Worm (Caenorhabditis elegans): ENCODE measurements around the gene got-2.2.

The got-2.2 gene

ce11 chrX:6263194-6263698 lies 22.5 kb downstream of the got-2.2 start, which contains the start of gene W05H9.4 (continued):
- TF ChIP-seq tbx-8 (GFP tag; optimal IDR thresholded peaks at IDR 0.05): no peak
- peak; percentile 2 for TF ChIP-seq ztf-11 (tag; optimal IDR thresholded peaks at IDR 0.05)
- no peak for TF ChIP-seq blmp-1 (tag; optimal IDR thresholded peaks at IDR 0.05)
- TF ChIP-seq unc-39 (tag; optimal IDR thresholded peaks at IDR 0.05): no peak
- TF ChIP-seq ham-2 (GFP tag; optimal IDR thresholded peaks at IDR 0.05): peak; percentile 20
- TF ChIP-seq elt-3 (tag; optimal IDR thresholded peaks at IDR 0.05): no peak
- no peak for TF ChIP-seq nhr-237 (tag; optimal IDR thresholded peaks at IDR 0.05)
- TF ChIP-seq drap-1 (GFP tag; optimal IDR thresholded peaks at IDR 0.05): no peak

- TF ChIP-seq zip-8 (tag; optimal IDR thresholded peaks at IDR 0.05) (no peak), lin-32 (GFP tag; optimal IDR thresholded peaks at IDR 0.05) (no peak), sem-2 (GFP tag; optimal IDR thresholded peaks at IDR 0.05) (no peak), drap-1 (GFP tag; optimal IDR thresholded peaks at IDR 0.05) (no peak), ceh-83 (GFP tag; optimal IDR thresholded peaks at IDR 0.05) (no peak), elt-3 (tag; optimal IDR thresholded peaks at IDR 0.05) (no peak)
Observed at ce11 chrX:6266739-6267138, 26.0 kb downstream of the got-2.2 start, which contains the start of gene W05H9.2. Gene W05H9.2 (plus strand): TSS chrX:6267039.

DNA sequence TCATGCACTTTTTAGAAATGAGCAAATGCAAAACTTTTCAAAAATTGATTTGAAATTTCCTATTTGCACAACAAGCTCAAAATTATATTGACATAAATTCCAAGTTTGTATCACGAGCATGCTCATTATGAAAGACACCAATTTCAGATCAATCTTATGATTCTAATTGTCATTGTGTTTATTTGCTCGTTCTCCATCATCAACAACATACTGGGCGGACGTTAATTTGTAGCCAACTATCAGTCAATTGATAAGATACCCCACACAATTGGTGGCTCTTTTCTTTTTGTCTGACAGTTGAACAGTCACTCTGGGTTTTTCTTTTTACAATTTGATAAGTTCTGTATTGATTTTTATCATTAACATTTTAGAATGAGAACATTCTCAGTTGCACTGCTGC lies 30.9 kb downstream of the got-2.2 start, which contains the start of gene lro-1:
Gene lro-1 (plus strand): TSS at position 372 of the 400 bp plus-strand sequence.
- TF ChIP-seq nhr-237 (tag; optimal IDR thresholded peaks at IDR 0.05): no peak
- no peak for TF ChIP-seq lin-13 (tag; optimal IDR thresholded peaks at IDR 0.05)

DNA sequence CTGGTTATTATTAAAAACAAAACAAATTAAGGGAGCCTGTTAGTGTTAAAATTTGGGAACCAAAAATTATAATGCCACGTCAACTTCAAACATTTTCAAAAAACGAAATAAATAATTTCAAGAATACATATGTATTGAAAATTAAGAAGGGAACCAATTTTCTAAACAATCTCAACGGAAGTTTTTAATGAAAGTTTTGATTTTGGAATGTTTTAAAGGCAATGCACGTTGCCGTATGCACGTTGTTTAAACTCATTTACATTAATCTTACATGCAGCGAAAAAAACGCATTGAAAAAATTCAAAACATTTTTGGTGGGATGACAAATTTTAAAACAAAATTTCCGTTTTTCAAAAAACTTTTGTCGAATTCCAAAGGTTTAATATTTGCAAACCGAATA lies 33.0 kb downstream of the got-2.2 start:
- TF ChIP-seq nhr-237 (tag; optimal IDR thresholded peaks at IDR 0.05): no peak
- TF ChIP-seq nhr-12 (tag; optimal IDR thresholded peaks at IDR 0.05): no peak
- TF ChIP-seq nhr-2 (tag; optimal IDR thresholded peaks at IDR 0.05): no peak
- TF ChIP-seq pha-4 (tag; optimal IDR thresholded peaks at IDR 0.05): no peak
- no peak for TF ChIP-seq drap-1 (GFP tag; optimal IDR thresholded peaks at IDR 0.05)
- no peak for TF ChIP-seq elt-3 (tag; optimal IDR thresholded peaks at IDR 0.05)
- no peak for TF ChIP-seq nhr-28 (tag; optimal IDR thresholded peaks at IDR 0.05)
- TF ChIP-seq zip-8 (tag; optimal IDR thresholded peaks at IDR 0.05): no peak
- no peak for TF ChIP-seq ceh-43 (GFP tag; optimal IDR thresholded peaks at IDR 0.05)
- no peak for TF ChIP-seq mab-5 (tag; optimal IDR thresholded peaks at IDR 0.05)
- no peak for TF ChIP-seq ces-1 (GFP tag; optimal IDR thresholded peaks at IDR 0.05)
- TF ChIP-seq lin-13 (tag; optimal IDR thresholded peaks at IDR 0.05): no peak
- no peak for TF ChIP-seq M03D4.4 (tag; optimal IDR thresholded peaks at IDR 0.05)
- no peak for TF ChIP-seq sem-2 (GFP tag; optimal IDR thresholded peaks at IDR 0.05)
- no peak for TF ChIP-seq bed-3 (GFP tag; optimal IDR thresholded peaks at IDR 0.05)
- TF ChIP-seq tbx-8 (GFP tag; optimal IDR thresholded peaks at IDR 0.05): no peak
- no peak for TF ChIP-seq ceh-39 (tag; optimal IDR thresholded peaks at IDR 0.05)

DNA sequence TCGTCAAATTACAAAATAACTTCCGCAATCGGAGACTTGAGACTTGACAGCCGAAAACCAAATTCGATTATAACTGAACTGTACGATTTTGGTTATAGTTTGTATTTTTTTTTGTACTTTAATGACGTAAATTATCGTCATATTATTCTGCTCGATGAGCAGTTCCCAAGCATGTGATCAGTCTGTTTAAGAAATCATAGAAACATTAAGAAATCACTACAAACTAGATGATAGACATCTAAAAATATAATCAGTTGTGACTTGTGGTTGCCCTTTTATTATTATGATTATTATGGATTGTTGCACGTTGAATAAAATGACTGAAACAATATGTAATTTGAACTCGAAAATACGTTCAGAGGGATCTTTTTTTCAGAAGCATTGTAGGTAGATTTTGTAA lies 33.5 kb downstream of the got-2.2 start:
- TF ChIP-seq drap-1 (GFP tag; optimal IDR thresholded peaks at IDR 0.05): no peak
- no peak for TF ChIP-seq lsy-2 (tag; optimal IDR thresholded peaks at IDR 0.05)
- TF ChIP-seq nhr-76 (tag; optimal IDR thresholded peaks at IDR 0.05): no peak
- TF ChIP-seq hlh-1 (tag; optimal IDR thresholded peaks at IDR 0.05): no peak
- no peak for TF ChIP-seq snpc-4 (tag; optimal IDR thresholded peaks at IDR 0.05)
- no peak for TF ChIP-seq lin-32 (GFP tag; optimal IDR thresholded peaks at IDR 0.05)
- TF ChIP-seq sem-2 (GFP tag; optimal IDR thresholded peaks at IDR 0.05): no peak

ce11 chrX:6275343-6275742 lies 34.6 kb downstream of the got-2.2 start:
- TF ChIP-seq ceh-43 (GFP tag; optimal IDR thresholded peaks at IDR 0.05) (no peak), snpc-4 (tag; optimal IDR thresholded peaks at IDR 0.05) (no peak), unc-39 (tag; optimal IDR thresholded peaks at IDR 0.05) (no peak), mab-5 (tag; optimal IDR thresholded peaks at IDR 0.05) (no peak), tbx-8 (GFP tag; optimal IDR thresholded peaks at IDR 0.05) (no peak), cnd-1 (tag; optimal IDR thresholded peaks at IDR 0.05) (no peak), ham-2 (GFP tag; optimal IDR thresholded peaks at IDR 0.05) (no peak), hlh-1 (tag; optimal IDR thresholded peaks at IDR 0.05) (no peak), ces-1 (GFP tag; optimal IDR thresholded peaks at IDR 0.05) (no peak), drap-1 (GFP tag; optimal IDR thresholded peaks at IDR 0.05) (no peak), lsy-2 (tag; optimal IDR thresholded peaks at IDR 0.05) (no peak), blmp-1 (tag; optimal IDR thresholded peaks at IDR 0.05) (no peak), nhr-237 (tag; optimal IDR thresholded peaks at IDR 0.05) (no peak), nhr-12 (tag; optimal IDR thresholded peaks at IDR 0.05) (no peak), sem-2 (GFP tag; optimal IDR thresholded peaks at IDR 0.05) (no peak), ztf-11 (tag; optimal IDR thresholded peaks at IDR 0.05) (no peak), sptf-1 (tag; optimal IDR thresholded peaks at IDR 0.05) (no peak), flh-1 (GFP tag; optimal IDR thresholded peaks at IDR 0.05) (no peak), elt-1 (tag; optimal IDR thresholded peaks at IDR 0.05; ENCODE audit: borderline replicate concordance, insufficient read depth) (no peak), mep-1 (tag; optimal IDR thresholded peaks at IDR 0.05) (no peak)
